Worm (Caenorhabditis elegans) whole organism, late embryonic: Measurements from ENCODE around the gene madf-9.
A peak's percentile ranks its signal among the peaks of the same experiment; 100 is the strongest.

Experiments
- C38D4.7 ChIP-seq: fragments of 200-800 bp; sonication (Bioruptor generic); optimal IDR thresholded peaks from 2 replicates; lab custom pipeline; 2018; ENCODE audit warnings: mild to moderate bottlenecking, missing genetic modification characterization, moderate library complexity, missing compliant biosample characterization
- F13H6.1 ChIP-seq: sonication (generic microtip); optimal IDR thresholded peaks from 2 replicates; lab custom pipeline; 2016; ENCODE audit warnings: missing genetic modification characterization, missing compliant biosample characterization
- K09A11.1 ChIP-seq: sonication (generic microtip); optimal IDR thresholded peaks from 2 replicates; lab custom pipeline; 2017; ENCODE audit warnings: antibody characterized with exemption, mild to moderate bottlenecking, missing genetic modification characterization, missing compliant biosample characterization; ENCODE audit not compliant: insufficient read depth
- T23F11.4 ChIP-seq: fragments of 200-800 bp; sonication (Bioruptor generic); optimal IDR thresholded peaks from 2 replicates; lab custom pipeline; 2018; ENCODE audit warnings: mild to moderate bottlenecking, missing genetic modification characterization, missing compliant biosample characterization
- Y22D7AL.16 ChIP-seq: sonication (generic microtip); optimal IDR thresholded peaks from 2 replicates; lab custom pipeline; 2016; ENCODE audit warnings: missing genetic modification characterization, missing compliant biosample characterization
- ama-1 ChIP-seq: fragments of 150-350 bp; optimal IDR thresholded peaks from 2 replicates; lab custom pipeline; 2014
- ceh-14 ChIP-seq: sonication (generic microtip); optimal IDR thresholded peaks from 2 replicates; lab custom pipeline; 2016; ENCODE audit warnings: missing genotype, missing genetic modification characterization, missing compliant biosample characterization
- ceh-18 ChIP-seq: sonication (generic microtip); optimal IDR thresholded peaks from 2 replicates; lab custom pipeline; 2016; ENCODE audit warnings: missing genetic modification characterization, missing compliant biosample characterization
- ceh-24 ChIP-seq: sonication (generic microtip); optimal IDR thresholded peaks from 2 replicates; lab custom pipeline; 2016; ENCODE audit warnings: mild to moderate bottlenecking, missing genetic modification characterization, missing compliant biosample characterization
- ceh-31 ChIP-seq: sonication (generic microtip); optimal IDR thresholded peaks from 2 replicates; lab custom pipeline; 2016; ENCODE audit warnings: missing genetic modification characterization, missing compliant biosample characterization
- ceh-34 ChIP-seq: sonication (generic microtip); optimal IDR thresholded peaks from 2 replicates; lab custom pipeline; 2016; ENCODE audit warnings: mild to moderate bottlenecking, missing genetic modification characterization, missing compliant biosample characterization
- ceh-48 ChIP-seq: sonication (generic microtip); optimal IDR thresholded peaks from 2 replicates; lab custom pipeline; 2016; ENCODE audit warnings: missing genetic modification characterization, inconsistent platforms, missing compliant biosample characterization
- ceh-9 ChIP-seq: sonication (generic microtip); optimal IDR thresholded peaks from 2 replicates; lab custom pipeline; 2016; ENCODE audit warnings: mild to moderate bottlenecking, missing genetic modification characterization, inconsistent platforms, missing compliant biosample characterization
- che-1 ChIP-seq: sonication (generic microtip); optimal IDR thresholded peaks from 2 replicates; lab custom pipeline; 2016; ENCODE audit warnings: mild to moderate bottlenecking, missing genetic modification characterization, missing compliant biosample characterization
- dmd-4 ChIP-seq: sonication (generic microtip); optimal IDR thresholded peaks from 2 replicates; lab custom pipeline; 2016; ENCODE audit warnings: borderline replicate concordance, missing genetic modification characterization, missing compliant biosample characterization
- dve-1 ChIP-seq: sonication (generic microtip); optimal IDR thresholded peaks from 2 replicates; lab custom pipeline; 2017; ENCODE audit warnings: antibody characterized with exemption, mild to moderate bottlenecking, missing genetic modification characterization, missing compliant biosample characterization
- elt-2 ChIP-seq: sonication (generic microtip); optimal IDR thresholded peaks from 2 replicates; lab custom pipeline; 2016; ENCODE audit warnings: missing genetic modification reagents, missing genetic modification characterization, missing compliant biosample characterization
- fkh-10 ChIP-seq: fragments of 150-350 bp; optimal IDR thresholded peaks from 2 replicates; lab custom pipeline; 2014; ENCODE audit warnings: missing biosample characterization, missing genetic modification reagents, missing genetic modification characterization
- hlh-15 ChIP-seq: sonication (generic microtip); optimal IDR thresholded peaks from 2 replicates; lab custom pipeline; 2016; ENCODE audit warnings: missing genetic modification characterization, missing compliant biosample characterization
- hlh-30 ChIP-seq: sonication (generic microtip); optimal IDR thresholded peaks from 2 replicates; lab custom pipeline; 2017; ENCODE audit warnings: antibody characterized with exemption, missing genetic modification characterization, missing compliant biosample characterization; ENCODE audit not compliant: insufficient read depth
- hlh-6 ChIP-seq: sonication (generic microtip); optimal IDR thresholded peaks from 2 replicates; lab custom pipeline; 2016; ENCODE audit warnings: missing genotype, missing genetic modification characterization, missing compliant biosample characterization
- hlh-8 ChIP-seq: sonication (generic microtip); optimal IDR thresholded peaks from 2 replicates; lab custom pipeline; 2016; ENCODE audit warnings: missing genotype, missing genetic modification characterization, missing compliant biosample characterization
- madf-2 ChIP-seq: sonication (generic microtip); optimal IDR thresholded peaks from 2 replicates; lab custom pipeline; 2017; ENCODE audit warnings: missing genetic modification characterization, missing compliant biosample characterization
- mec-3 ChIP-seq: sonication (generic microtip); optimal IDR thresholded peaks from 2 replicates; lab custom pipeline; 2016; ENCODE audit warnings: borderline replicate concordance, missing genetic modification characterization, missing compliant biosample characterization
- nfya-1 ChIP-seq: sonication (generic microtip); optimal IDR thresholded peaks from 2 replicates; lab custom pipeline; 2017; ENCODE audit warnings: missing genetic modification characterization, mild to moderate bottlenecking, missing compliant biosample characterization, antibody characterized with exemption, moderate library complexity
- nhr-11 ChIP-seq: fragments of 150-350 bp; optimal IDR thresholded peaks from 2 replicates; lab custom pipeline; 2014; ENCODE audit warnings: missing biosample characterization, missing genetic modification characterization
- npax-4 ChIP-seq: sonication (generic microtip); optimal IDR thresholded peaks from 2 replicates; lab custom pipeline; 2016; ENCODE audit warnings: missing genetic modification characterization, missing compliant biosample characterization
- pag-3 ChIP-seq: sonication (generic microtip); optimal IDR thresholded peaks from 2 replicates; lab custom pipeline; 2016; ENCODE audit warnings: missing compliant biosample characterization, missing genetic modification characterization, borderline replicate concordance
- pat-9 ChIP-seq: fragments of 200-800 bp; sonication (Bioruptor generic); optimal IDR thresholded peaks from 2 replicates; lab custom pipeline; 2018; ENCODE audit warnings: mild to moderate bottlenecking, missing genetic modification characterization, moderate library complexity, missing compliant biosample characterization
- pax-1 ChIP-seq: fragments of 150-350 bp; optimal IDR thresholded peaks from 2 replicates; lab custom pipeline; 2014; ENCODE audit warnings: missing biosample characterization, missing genetic modification characterization
- pha-2 ChIP-seq: sonication (generic microtip); optimal IDR thresholded peaks from 2 replicates; lab custom pipeline; 2017; ENCODE audit warnings: mild to moderate bottlenecking, missing genetic modification characterization, missing compliant biosample characterization
- pha-4 ChIP-seq: fragments of 150-350 bp; optimal IDR thresholded peaks from 2 replicates; lab custom pipeline; 2018; ENCODE audit warnings: missing biosample characterization, missing genetic modification reagents, missing genetic modification characterization
- pqm-1 ChIP-seq: sonication (generic microtip); optimal IDR thresholded peaks from 2 replicates; lab custom pipeline; 2016; ENCODE audit warnings: missing genetic modification characterization, missing compliant biosample characterization
- rnt-1 ChIP-seq: sonication (generic microtip); optimal IDR thresholded peaks from 2 replicates; lab custom pipeline; 2016; ENCODE audit warnings: missing genetic modification characterization, missing compliant biosample characterization
- sdc-2 ChIP-seq: sonication (generic microtip); optimal IDR thresholded peaks from 2 replicates; lab custom pipeline; 2016; ENCODE audit warnings: missing genotype, missing genetic modification characterization, missing compliant biosample characterization
- sox-2 ChIP-seq: fragments of 200-800 bp; sonication (Bioruptor generic); IDR thresholded peaks from 2 replicates; pipeline ENCODE4 v1.3.6; 2022; ENCODE audit warnings: missing genetic modification reagents, missing genetic modification characterization, missing compliant biosample characterization
- syd-9 ChIP-seq: sonication (generic microtip); optimal IDR thresholded peaks from 2 replicates; lab custom pipeline; 2016; ENCODE audit warnings: mild to moderate bottlenecking, missing genetic modification characterization, moderate library complexity, missing compliant biosample characterization
- ttx-3 ChIP-seq: sonication (generic microtip); optimal IDR thresholded peaks from 2 replicates; lab custom pipeline; 2016; ENCODE audit warnings: missing genetic modification reagents, missing genetic modification characterization, missing compliant biosample characterization
- unc-86 ChIP-seq: sonication (generic microtip); optimal IDR thresholded peaks from 2 replicates; lab custom pipeline; 2016; ENCODE audit warnings: missing genetic modification characterization, missing compliant biosample characterization
- zip-5 ChIP-seq: sonication (generic microtip); optimal IDR thresholded peaks from 2 replicates; lab custom pipeline; 2016; ENCODE audit warnings: missing genetic modification characterization, missing compliant biosample characterization
- ztf-16 ChIP-seq: sonication (generic microtip); optimal IDR thresholded peaks from 2 replicates; lab custom pipeline; 2017; ENCODE audit warnings: missing genetic modification characterization, missing compliant biosample characterization

Gene madf-9

DNA sequence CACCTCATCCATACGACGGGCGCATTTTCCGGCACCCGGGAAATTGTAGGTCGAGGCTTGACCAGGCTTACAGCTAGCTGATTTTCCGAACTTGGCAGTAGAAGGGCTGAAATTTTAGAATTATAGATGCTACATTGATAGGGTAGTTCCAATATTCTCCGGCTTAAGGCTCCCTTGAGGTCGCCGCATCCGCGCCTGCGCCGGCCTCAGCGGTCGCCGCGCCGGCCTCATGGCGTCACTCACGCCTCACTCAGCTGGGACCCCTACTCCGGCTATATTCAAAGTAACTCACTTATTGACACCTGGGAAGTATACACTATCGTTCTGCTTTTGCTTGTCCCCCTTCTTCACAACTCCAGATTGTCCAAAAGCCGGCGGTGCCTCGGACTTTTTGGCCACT is 32.8 kb upstream of the madf-9 start:
- no peak for TF ChIP-seq C38D4.7 (GFP tag; lab: Kevin White, UChicago)
- peak; percentile 13 for TF ChIP-seq hlh-6 (tag; lab: Kevin White, UChicago)
- no peak for TF ChIP-seq ttx-3
- no peak for TF ChIP-seq mec-3
- TF ChIP-seq, all 69 proteins: peak for 1

DNA sequence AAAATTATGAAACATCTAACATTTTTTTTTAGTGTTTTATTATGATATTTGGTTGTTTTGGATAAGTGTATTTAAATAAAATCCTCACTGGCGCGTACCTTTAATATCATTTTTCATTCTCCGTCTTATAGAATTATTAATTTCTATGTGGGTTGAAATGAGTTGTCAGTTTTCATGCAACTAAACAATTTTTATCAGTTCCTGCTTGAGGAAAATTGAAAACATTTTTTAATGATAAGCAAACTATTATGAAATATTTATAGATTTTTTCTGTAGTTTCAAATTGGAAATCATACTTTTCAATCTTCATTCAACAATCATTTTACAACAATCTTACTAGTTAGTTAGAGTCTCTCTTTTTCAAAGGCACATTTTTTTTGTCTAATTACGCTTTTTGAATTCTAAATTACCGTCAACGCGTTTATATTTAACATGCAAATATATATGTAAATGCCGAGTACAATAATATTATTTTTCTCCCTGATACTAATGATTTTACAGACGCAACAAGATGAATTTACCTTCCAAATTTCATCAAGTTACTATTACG is 30.5 kb upstream of the madf-9 start, which contains the start of the genes Y37E11B.10 and kgb-2:
Gene Y37E11B.10 (minus strand): TSS at position 182 of the 550 bp plus-strand sequence.
Gene kgb-2 (plus strand): TSS at position 500 of the 550 bp plus-strand sequence.
- TF ChIP-seq hlh-8 (tag; lab: Kevin White, UChicago) (no peak), hlh-30 (tag; lab: Kevin White, UChicago) (no peak), che-1 (no peak), nfya-1 (no peak), elt-2 (tag; lab: Kevin White, UChicago) (no peak), ceh-31 (tag; lab: Kevin White, UChicago) (no peak), unc-86 (no peak), F13H6.1 (tag; lab: Kevin White, UChicago) (no peak), dmd-4 (tag; lab: Kevin White, UChicago) (no peak), ceh-34 (no peak), ceh-9 (tag; lab: Kevin White, UChicago) (no peak)

DNA sequence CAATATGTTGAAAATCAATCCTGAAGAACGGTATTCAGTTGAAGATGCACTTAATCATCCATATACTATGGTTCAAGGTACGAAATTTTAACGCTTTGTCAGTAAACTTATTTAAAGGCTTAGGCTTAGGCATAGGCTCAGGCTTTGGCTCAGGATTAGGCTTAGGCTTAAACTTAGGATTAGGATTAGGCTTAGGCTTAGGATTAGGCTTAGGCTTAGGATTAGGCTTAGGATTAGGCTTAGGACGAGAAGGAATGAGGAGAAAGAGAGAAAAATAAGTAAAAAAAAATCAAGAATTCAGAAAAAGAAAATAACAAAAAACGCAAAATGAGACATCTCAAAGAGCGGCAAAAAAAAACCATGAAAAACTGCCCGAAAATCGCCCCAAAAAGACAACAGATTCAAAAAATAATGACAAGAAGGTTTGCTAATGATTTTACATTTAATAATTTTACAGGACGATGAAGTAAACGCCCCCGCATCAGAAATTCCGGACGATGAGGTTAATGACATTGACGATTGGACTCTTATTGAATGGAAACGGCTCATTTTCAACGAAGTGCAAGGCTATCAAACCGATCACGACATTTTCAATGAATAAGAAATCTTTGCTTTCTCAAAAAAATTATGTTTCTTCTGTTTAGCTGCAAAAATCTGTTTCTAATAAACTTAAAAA is 28.2 kb upstream of the madf-9 start:
- TF ChIP-seq sdc-2: no peak
- no peak for TF ChIP-seq madf-2 (tag; lab: Kevin White, UChicago)
- no peak for TF ChIP-seq pax-1
- TF ChIP-seq hlh-30 (tag; lab: Kevin White, UChicago): no peak
- TF ChIP-seq ztf-16: no peak
- no peak for TF ChIP-seq pha-4
- no peak for TF ChIP-seq mec-3
- peak; percentile 97 for TF ChIP-seq dve-1 (tag; lab: Kevin White, UChicago)

DNA sequence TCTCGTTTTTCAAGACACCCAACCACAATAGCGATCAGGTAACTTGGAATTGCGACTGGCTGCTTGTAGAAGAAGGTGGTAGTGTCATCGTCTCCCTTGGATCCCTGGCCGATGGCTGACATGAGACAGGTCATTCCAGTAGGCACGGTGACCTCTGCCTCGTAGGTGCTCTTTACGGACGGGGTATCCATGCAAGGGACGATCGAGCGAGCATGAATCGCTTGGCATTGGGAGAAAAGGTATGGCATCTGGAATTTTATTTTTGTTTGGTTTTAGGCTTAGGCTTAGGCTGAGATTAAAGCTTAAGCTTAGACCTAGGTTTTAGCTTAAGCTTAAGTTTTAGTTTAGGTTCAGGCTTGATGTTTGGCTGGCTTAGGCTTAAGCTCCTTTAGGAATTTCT is 25.9 kb upstream of the madf-9 start:
- TF ChIP-seq hlh-15: no peak
- no peak for TF ChIP-seq pha-4
- no peak for TF ChIP-seq sdc-2
- no peak for TF ChIP-seq ama-1
- TF ChIP-seq K09A11.1 (tag; lab: Kevin White, UChicago): no peak
- TF ChIP-seq ceh-14 (tag; lab: Kevin White, UChicago): no peak
- no peak for TF ChIP-seq ceh-34
- TF ChIP-seq sox-2: no peak
- no peak for TF ChIP-seq fkh-10 (GFP tag; lab: Kevin White, UChicago)
- TF ChIP-seq pax-1: no peak

DNA sequence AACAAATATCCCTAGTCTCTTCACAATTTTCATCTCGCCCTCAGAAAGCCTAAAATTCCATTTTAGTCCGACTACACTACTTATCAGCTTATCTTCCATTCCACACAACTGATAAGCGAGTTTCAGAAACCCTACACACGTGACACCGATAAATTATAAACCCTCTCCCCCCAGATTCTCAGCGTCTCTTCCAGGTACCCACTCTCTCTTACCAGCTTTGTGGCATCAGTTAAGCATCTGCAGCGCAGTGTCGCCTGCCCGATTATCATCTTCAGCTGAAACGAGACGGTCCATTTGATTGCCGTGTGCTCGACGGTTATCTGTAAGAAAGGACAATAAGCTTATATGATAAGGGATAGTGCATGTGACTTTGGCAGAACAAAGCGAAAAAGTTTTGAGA is 25.0 kb upstream of the madf-9 start:
- peak; percentile 75 for TF ChIP-seq pqm-1 (tag; lab: Kevin White, UChicago)
- peak; percentile 11 for TF ChIP-seq hlh-30 (tag; lab: Kevin White, UChicago)
- no peak for TF ChIP-seq sox-2
- peak; percentile 98 for TF ChIP-seq elt-2 (tag; lab: Kevin White, UChicago)

DNA sequence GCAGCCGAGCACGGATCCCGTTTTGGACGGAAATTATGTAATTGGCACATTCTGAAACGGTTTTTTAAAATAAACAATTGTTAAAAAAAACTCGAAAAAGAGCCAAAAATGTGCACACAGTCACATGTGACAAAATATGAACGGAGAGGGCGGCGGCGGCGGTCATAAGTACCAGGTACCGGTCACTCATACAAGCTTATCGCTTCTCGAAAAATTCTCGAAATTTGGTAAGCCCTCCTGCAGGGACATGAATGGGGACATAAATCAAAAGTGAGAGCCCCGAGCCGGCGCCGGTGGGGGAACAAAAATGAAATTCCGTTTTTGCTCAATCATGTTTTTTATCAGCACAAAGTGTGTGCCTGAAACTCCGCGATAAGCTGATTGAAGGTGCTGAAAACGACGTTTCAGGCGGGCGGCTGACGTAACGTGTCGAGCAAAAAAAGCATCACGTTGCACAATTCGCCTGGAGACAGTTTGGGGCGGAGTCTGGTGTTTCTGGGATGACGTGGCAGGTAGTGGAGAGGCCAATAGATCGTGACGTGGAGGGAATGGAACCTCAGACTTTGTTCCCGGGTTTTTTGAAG is 23.8 kb upstream of the madf-9 start, which contains the start of gene ltah-1.2:
Gene ltah-1.2 (minus strand): TSS at position 51 of the 584 bp plus-strand sequence.
- no peak for TF ChIP-seq pha-2 (tag; lab: Kevin White, UChicago)
- no peak for TF ChIP-seq pat-9 (tag; lab: Kevin White, UChicago)
- TF ChIP-seq T23F11.4 (GFP tag; lab: Kevin White, UChicago): no peak
- TF ChIP-seq rnt-1 (tag; lab: Kevin White, UChicago): no peak
- TF ChIP-seq ceh-48: no peak
- TF ChIP-seq madf-2 (tag; lab: Kevin White, UChicago): no peak
- no peak for TF ChIP-seq nhr-11 (tag; lab: Kevin White, UChicago)
- TF ChIP-seq nfya-1: no peak
- TF ChIP-seq C38D4.7 (GFP tag; lab: Kevin White, UChicago): no peak
- no peak for TF ChIP-seq dmd-4 (tag; lab: Kevin White, UChicago)
- no peak for TF ChIP-seq npax-4
- no peak for TF ChIP-seq zip-5
- no peak for TF ChIP-seq syd-9 (tag; lab: Kevin White, UChicago)
- TF ChIP-seq ceh-24 (tag; lab: Kevin White, UChicago): no peak
- no peak for TF ChIP-seq pag-3 (tag; lab: Kevin White, UChicago)
- no peak for TF ChIP-seq Y22D7AL.16 (tag; lab: Kevin White, UChicago)
- no peak for TF ChIP-seq ceh-18 (tag; lab: Kevin White, UChicago)
- no peak for TF ChIP-seq hlh-8 (tag; lab: Kevin White, UChicago)
